Worm (Caenorhabditis elegans) whole organism, L1 larva: ENCODE measurements around the gene H13N06.7.

Experiments
- ama-1 ChIP-seq: fragments of 150-350 bp; optimal IDR thresholded peaks from 2 replicates; lab custom pipeline; 2014
- fkh-10 ChIP-seq: sonication (generic microtip); optimal IDR thresholded peaks from 2 replicates; lab custom pipeline; 2017; ENCODE audit warnings: missing biosample characterization, missing genetic modification reagents, missing genetic modification characterization
- jun-1 ChIP-seq: fragments of 150-350 bp; optimal IDR thresholded peaks from 2 replicates; lab custom pipeline; 2014; ENCODE audit warnings: missing biosample characterization, missing genetic modification reagents, missing genetic modification characterization
- mdl-1 ChIP-seq, 2 experiments: fragments of 150-350 bp; optimal IDR thresholded peaks; 2 replicates each; lab custom pipeline; 2014 to 2017; ENCODE audit warnings: missing biosample characterization in 2 of 2, missing genetic modification characterization in 2 of 2, inconsistent platforms in 1 of 2
- mef-2 ChIP-seq: fragments of 150-350 bp; optimal IDR thresholded peaks from 2 replicates; lab custom pipeline; 2014; ENCODE audit warnings: missing biosample characterization, missing genetic modification characterization
- nhr-11 ChIP-seq: fragments of 150-350 bp; optimal IDR thresholded peaks from 2 replicates; lab custom pipeline; 2014; ENCODE audit warnings: missing biosample characterization, missing genetic modification characterization
- nhr-76 ChIP-seq: sonication (generic microtip); optimal IDR thresholded peaks from 2 replicates; lab custom pipeline; 2017; ENCODE audit warnings: missing biosample characterization, missing genetic modification characterization
- pax-3 ChIP-seq: fragments of 200-800 bp; sonication (Bioruptor generic); optimal IDR thresholded peaks from 2 replicates; lab custom pipeline; 2018; ENCODE audit warnings: mild to moderate bottlenecking, missing genetic modification characterization, moderate library complexity, missing compliant biosample characterization
- skn-1 ChIP-seq: fragments of 150-350 bp; optimal IDR thresholded peaks from 2 replicates; lab custom pipeline; 2014; ENCODE audit warnings: missing biosample characterization, missing genetic modification characterization
- snpc-4 ChIP-seq: fragments of 150-350 bp; optimal IDR thresholded peaks from 2 replicates; lab custom pipeline; 2014; ENCODE audit warnings: missing biosample characterization, missing genetic modification characterization
- unc-130 ChIP-seq: fragments of 150-350 bp; optimal IDR thresholded peaks from 2 replicates; lab custom pipeline; 2017; ENCODE audit warnings: missing biosample characterization, missing genetic modification characterization, inconsistent platforms
- unc-62 ChIP-seq: fragments of 150-350 bp; optimal IDR thresholded peaks from 2 replicates; lab custom pipeline; 2014; ENCODE audit warnings: missing biosample characterization, missing genetic modification reagents, missing genetic modification characterization
- unc-98 ChIP-seq: fragments of 200-800 bp; sonication (Bioruptor generic); IDR thresholded peaks from 2 replicates; pipeline ENCODE4 v1.3.6; 2022; ENCODE audit warnings: missing genetic modification characterization, missing compliant biosample characterization
- ztf-11 ChIP-seq, 2 experiments: sonication (generic microtip); optimal IDR thresholded peaks; 2 replicates each; lab custom pipeline; 2016 to 2017; ENCODE audit warnings: missing genetic modification characterization in 2 of 2, missing biosample characterization in 1 of 2, missing compliant biosample characterization in 1 of 2

- TF ChIP-seq ama-1 (no peak), ztf-11 (tag; optimal IDR thresholded peaks at IDR 0.05; lab: Kevin White, UChicago) (no peak), mdl-1 (tag; optimal IDR thresholded peaks at IDR 0.05; lab: Kevin White, UChicago) (no peak), mef-2 (tag; lab: Kevin White, UChicago) (no peak), pax-3 (tag; lab: Kevin White, UChicago) (no peak), unc-130 (no peak), snpc-4 (tag; lab: Kevin White, UChicago) (no peak), nhr-76 (no peak), nhr-11 (tag; lab: Kevin White, UChicago) (no peak), fkh-10 (GFP tag; lab: Kevin White, UChicago) (no peak), jun-1 (tag; lab: Kevin White, UChicago) (no peak), skn-1 (no peak), unc-98 (GFP tag; lab: Robert Waterston, UW) (no peak), unc-62 (no peak)
Observed at ce11 chrX:15493322-15493721, 9.6 kb upstream of the H13N06.7 start, which contains the start of gene gob-1.
